Worm (Caenorhabditis elegans) whole organism, L2 larva: Measurements from ENCODE around the gene F22E5.6.
"Not testable (repeated sequence)": the region's sequence is repeated elsewhere in the genome, so short reads cannot be mapped to it uniquely, and the experiment has no call there.

Experiments
- C34F6.9 ChIP-seq: fragments of 150-350 bp; optimal IDR thresholded peaks from 2 replicates; lab custom pipeline; 2014; ENCODE audit warnings: missing biosample characterization, missing genetic modification characterization
- F13H6.1 ChIP-seq: sonication (generic microtip); optimal IDR thresholded peaks from 2 replicates; lab custom pipeline; 2016; ENCODE audit warnings: missing genetic modification characterization, missing compliant biosample characterization
- R02D3.7 ChIP-seq: fragments of 150-350 bp; optimal IDR thresholded peaks from 2 replicates; lab custom pipeline; 2014; ENCODE audit warnings: missing biosample characterization, missing genetic modification characterization
- Y55F3AM.14 ChIP-seq: fragments of 200-800 bp; sonication (Bioruptor generic); optimal IDR thresholded peaks from 2 replicates; lab custom pipeline; 2018; ENCODE audit warnings: mild to moderate bottlenecking, missing genetic modification characterization, missing compliant biosample characterization
- alr-1 ChIP-seq: fragments of 150-350 bp; optimal IDR thresholded peaks from 2 replicates; lab custom pipeline; 2014; ENCODE audit warnings: missing biosample characterization, missing genetic modification characterization
- ama-1 ChIP-seq: fragments of 150-350 bp; optimal IDR thresholded peaks from 2 replicates; lab custom pipeline; 2018; ENCODE audit warnings: inconsistent platforms
- blmp-1 ChIP-seq: sonication (generic microtip); optimal IDR thresholded peaks from 2 replicates; lab custom pipeline; 2017; ENCODE audit warnings: missing genetic modification characterization, mild to moderate bottlenecking, missing compliant biosample characterization, antibody characterized with exemption, moderate library complexity; ENCODE audit not compliant: insufficient read depth
- ceh-16 ChIP-seq: fragments of 150-350 bp; optimal IDR thresholded peaks from 2 replicates; lab custom pipeline; 2014; ENCODE audit warnings: missing biosample characterization, missing genetic modification characterization
- ceh-82 ChIP-seq: fragments of 150-350 bp; optimal IDR thresholded peaks from 2 replicates; lab custom pipeline; 2014; ENCODE audit warnings: missing biosample characterization, missing genetic modification characterization
- crh-2 ChIP-seq: sonication (generic microtip); optimal IDR thresholded peaks from 2 replicates; lab custom pipeline; 2017; ENCODE audit warnings: missing biosample characterization, missing genetic modification characterization
- dmd-4 ChIP-seq: sonication (generic microtip); optimal IDR thresholded peaks from 2 replicates; lab custom pipeline; 2017; ENCODE audit warnings: missing biosample characterization, missing genetic modification characterization
- elt-1 ChIP-seq: fragments of 150-350 bp; optimal IDR thresholded peaks from 2 replicates; lab custom pipeline; 2014; ENCODE audit warnings: missing biosample characterization, missing genetic modification characterization
- elt-3 ChIP-seq: sonication (generic microtip); optimal IDR thresholded peaks from 2 replicates; lab custom pipeline; 2017; ENCODE audit warnings: missing biosample characterization, missing genetic modification characterization
- fos-1 ChIP-seq: fragments of 150-350 bp; optimal IDR thresholded peaks from 2 replicates; lab custom pipeline; 2014; ENCODE audit warnings: missing biosample characterization, missing genetic modification characterization
- gmeb-1 ChIP-seq: fragments of 150-350 bp; optimal IDR thresholded peaks from 2 replicates; lab custom pipeline; 2014; ENCODE audit warnings: missing biosample characterization, missing genetic modification characterization
- lin-11 ChIP-seq: fragments of 150-350 bp; sonication (generic microtip); optimal IDR thresholded peaks from 2 replicates; lab custom pipeline; 2014; ENCODE audit warnings: missing biosample characterization, missing genetic modification characterization, inconsistent platforms, mixed read lengths
- lin-39 ChIP-seq: fragments of 150-350 bp; optimal IDR thresholded peaks from 2 replicates; lab custom pipeline; 2014; ENCODE audit warnings: missing biosample characterization, missing genetic modification reagents, missing genetic modification characterization
- mab-5 ChIP-seq: fragments of 150-350 bp; optimal IDR thresholded peaks from 2 replicates; lab custom pipeline; 2014; ENCODE audit warnings: missing biosample characterization, missing genetic modification characterization
- nhr-10 ChIP-seq: sonication (generic microtip); optimal IDR thresholded peaks from 2 replicates; lab custom pipeline; 2017; ENCODE audit warnings: missing biosample characterization, missing genetic modification characterization
- nhr-12 ChIP-seq: fragments of 150-350 bp; optimal IDR thresholded peaks from 2 replicates; lab custom pipeline; 2014; ENCODE audit warnings: missing biosample characterization, missing genetic modification characterization
- nhr-129 ChIP-seq: fragments of 150-350 bp; optimal IDR thresholded peaks from 2 replicates; lab custom pipeline; 2014; ENCODE audit warnings: missing biosample characterization, missing genetic modification characterization
- nhr-21 ChIP-seq: fragments of 150-350 bp; optimal IDR thresholded peaks from 2 replicates; lab custom pipeline; 2014; ENCODE audit warnings: missing biosample characterization, missing genetic modification characterization
- nhr-23 ChIP-seq: fragments of 150-350 bp; optimal IDR thresholded peaks from 2 replicates; lab custom pipeline; 2014; ENCODE audit warnings: missing biosample characterization, missing genetic modification reagents, missing genetic modification characterization
- nhr-6 ChIP-seq: fragments of 150-350 bp; optimal IDR thresholded peaks from 2 replicates; lab custom pipeline; 2014; ENCODE audit warnings: missing biosample characterization, missing genetic modification characterization
- peb-1 ChIP-seq: fragments of 150-350 bp; optimal IDR thresholded peaks from 2 replicates; lab custom pipeline; 2014; ENCODE audit warnings: missing biosample characterization, missing genetic modification characterization
- sem-4 ChIP-seq: fragments of 150-350 bp; optimal IDR thresholded peaks from 2 replicates; lab custom pipeline; 2014; ENCODE audit warnings: missing biosample characterization, missing genetic modification reagents, missing genetic modification characterization
- sma-3 ChIP-seq: sonication (generic microtip); optimal IDR thresholded peaks from 2 replicates; lab custom pipeline; 2016; ENCODE audit warnings: missing genetic modification reagents, missing genetic modification characterization, missing compliant biosample characterization
- sma-9 ChIP-seq, 2 experiments: fragments of 150-350 bp in 1 of 2; sonication (generic microtip) in 1 of 2; optimal IDR thresholded peaks; 2 replicates each; lab custom pipeline; 2014 to 2016; ENCODE audit warnings: missing genetic modification characterization in 2 of 2, mild to moderate bottlenecking in 1 of 2, missing biosample characterization in 1 of 2, missing compliant biosample characterization in 1 of 2, missing genetic modification reagents in 1 of 2, moderate library complexity in 1 of 2
- snpc-4 ChIP-seq: fragments of 150-350 bp; optimal IDR thresholded peaks from 2 replicates; lab custom pipeline; 2014; ENCODE audit warnings: missing biosample characterization, missing genetic modification characterization
- unc-39 ChIP-seq: fragments of 150-350 bp; optimal IDR thresholded peaks from 2 replicates; lab custom pipeline; 2014; ENCODE audit warnings: missing biosample characterization, missing genetic modification characterization
- unc-55 ChIP-seq: fragments of 150-350 bp; sonication (generic microtip); optimal IDR thresholded peaks from 3 replicates; lab custom pipeline; 2014; ENCODE audit warnings: missing biosample characterization, missing genetic modification reagents, missing genetic modification characterization
- unc-62 ChIP-seq: fragments of 150-350 bp; optimal IDR thresholded peaks from 2 replicates; lab custom pipeline; 2014; ENCODE audit warnings: missing biosample characterization, missing genetic modification reagents, missing genetic modification characterization
- ztf-11 ChIP-seq: sonication (generic microtip); optimal IDR thresholded peaks from 2 replicates; lab custom pipeline; 2017; ENCODE audit warnings: missing biosample characterization, missing genetic modification characterization
- ztf-4 ChIP-seq: fragments of 150-350 bp; optimal IDR thresholded peaks from 2 replicates; lab custom pipeline; 2014; ENCODE audit warnings: missing biosample characterization, missing genetic modification characterization

The F22E5.6 gene

DNA sequence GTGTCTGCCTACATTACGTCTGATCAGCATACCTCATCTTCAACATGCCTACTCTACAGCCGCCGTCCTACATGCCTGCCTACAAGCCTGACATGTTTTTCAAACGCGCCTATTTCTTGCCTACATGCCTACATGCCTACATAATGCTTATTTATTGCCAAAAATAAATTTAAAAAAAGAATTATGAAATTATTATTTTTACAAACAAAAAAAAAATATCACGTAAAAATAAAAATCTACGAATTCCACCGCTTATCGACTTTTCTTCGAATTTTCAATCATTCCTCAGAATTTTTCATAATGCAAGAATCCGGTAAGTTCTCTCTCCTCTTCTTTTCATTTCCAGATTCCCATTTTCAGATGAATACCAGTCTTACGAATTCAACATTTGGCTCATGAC is 27.2 kb upstream of the F22E5.6 start, which contains the start of gene D2062.5:
Gene D2062.5, plus strand, starts transcription at position 301 of the 400 bp plus-strand sequence.
- no peak for TF ChIP-seq blmp-1 (tag; lab: Kevin White, UChicago)

DNA sequence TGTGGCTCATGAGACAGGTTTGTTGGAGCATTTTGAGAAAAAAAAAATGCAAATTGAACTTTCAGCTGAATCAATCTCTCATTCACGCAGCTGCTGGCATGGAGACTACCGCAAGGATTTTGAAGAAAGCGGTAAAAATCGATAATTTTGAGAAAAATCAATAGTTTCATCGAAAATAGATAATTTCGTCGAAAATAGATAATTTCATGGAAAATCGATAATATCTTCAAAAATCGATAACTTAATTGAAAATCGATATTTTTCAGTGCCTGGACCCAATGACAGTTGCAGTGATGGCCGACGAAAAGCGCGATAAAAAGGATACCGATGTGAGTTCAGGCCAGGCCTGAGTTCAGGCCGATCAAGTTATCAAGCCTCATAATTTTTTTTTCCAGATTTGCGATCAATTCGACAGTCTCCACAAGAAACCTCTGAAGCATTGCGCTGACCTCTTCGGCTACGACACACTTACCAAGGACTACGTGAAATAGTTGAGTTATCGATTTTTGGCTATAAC is 26.6 kb upstream of the F22E5.6 start, which contains the start of gene D2062.4:
Gene D2062.4, plus strand, starts transcription at position 467 of the 517 bp plus-strand sequence.
- not testable (repeated sequence) for TF ChIP-seq lin-11 (tag; lab: Kevin White, UChicago); ztf-11; elt-3 (tag; lab: Kevin White, UChicago)

DNA sequence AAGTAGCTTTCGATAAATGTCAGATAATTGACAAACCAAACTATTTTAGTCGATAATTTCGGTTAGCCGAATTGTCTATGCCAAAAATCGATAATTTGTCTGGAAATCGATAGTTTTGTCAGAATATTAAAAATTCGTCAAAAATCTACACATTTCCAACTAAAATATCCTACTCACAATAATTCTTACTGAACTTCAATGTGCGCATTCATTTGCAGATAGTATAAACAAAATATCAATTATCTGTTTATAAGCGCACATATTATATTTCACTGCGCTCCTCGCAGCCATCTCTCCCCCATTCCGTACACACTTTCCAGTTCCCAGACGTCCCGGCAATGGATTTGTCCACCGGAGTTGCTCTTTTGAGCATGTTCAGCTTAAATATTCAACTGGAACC is 24.8 kb upstream of the F22E5.6 start, which contains the start of gene lgc-28:
Gene lgc-28, plus strand, starts transcription at position 301 of the 400 bp plus-strand sequence.
- TF ChIP-seq nhr-12 (tag; lab: Kevin White, UChicago), result no peak

ce11 chrII:2627154-2627799 is 22.4 kb upstream of the F22E5.6 start, which contains the start of gene sri-71:
Gene sri-71, plus strand, starts transcription at chrII:2627749.
- TF ChIP-seq unc-55 (GFP tag; lab: Kevin White, UChicago), result no peak
- no peak for TF ChIP-seq lin-39
- no peak for TF ChIP-seq sem-4 (tag; lab: Kevin White, UChicago)
- no peak for TF ChIP-seq ztf-4 (tag; lab: Kevin White, UChicago)
- no peak for TF ChIP-seq elt-3 (tag; lab: Kevin White, UChicago)
- no peak for TF ChIP-seq ceh-82 (tag; lab: Kevin White, UChicago)
- no peak for TF ChIP-seq nhr-21
- TF ChIP-seq elt-1, result no peak
- TF ChIP-seq sma-3 (GFP tag; lab: Kevin White, UChicago), result no peak
- no peak for TF ChIP-seq blmp-1 (tag; lab: Kevin White, UChicago)
- no peak for TF ChIP-seq Y55F3AM.14 (GFP tag; lab: Kevin White, UChicago)

DNA sequence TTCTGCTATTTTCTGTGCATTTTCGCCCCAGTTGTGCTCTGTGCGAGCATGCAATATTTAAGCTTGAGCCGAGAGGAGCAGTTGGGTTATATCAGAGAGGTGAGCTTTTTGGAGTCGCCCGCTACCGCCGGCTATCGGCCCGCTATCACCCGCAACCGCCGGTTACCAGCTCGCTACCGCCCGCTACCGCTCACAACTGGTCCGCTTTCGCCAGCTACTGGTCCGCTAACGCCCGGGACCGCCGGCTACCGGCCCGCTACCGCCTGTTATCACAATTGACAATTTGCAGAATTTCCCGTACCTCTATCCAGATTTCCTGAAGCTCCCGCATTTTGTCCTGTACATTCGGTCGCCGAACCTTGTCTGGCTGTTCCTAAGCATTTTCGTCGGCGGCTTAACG is 21.2 kb upstream of the F22E5.6 start:
- TF ChIP-seq gmeb-1 (tag; lab: Kevin White, UChicago), result no peak
- TF ChIP-seq nhr-12 (tag; lab: Kevin White, UChicago), result no peak
- no peak for TF ChIP-seq F13H6.1 (tag; lab: Kevin White, UChicago)
- TF ChIP-seq unc-39 (tag; lab: Kevin White, UChicago), result no peak
- no peak for TF ChIP-seq ama-1 (lab: Kevin White, UChicago)
- TF ChIP-seq C34F6.9 (tag; lab: Kevin White, UChicago), result no peak
- no peak for TF ChIP-seq elt-3 (tag; lab: Kevin White, UChicago)
- TF ChIP-seq ceh-82 (tag; lab: Kevin White, UChicago), result no peak
- TF ChIP-seq lin-39, result no peak
- no peak for TF ChIP-seq R02D3.7 (tag; lab: Kevin White, UChicago)
- no peak for TF ChIP-seq ceh-16 (tag; lab: Kevin White, UChicago)
- TF ChIP-seq fos-1, result no peak
- TF ChIP-seq nhr-6, result no peak
- TF ChIP-seq nhr-129 (tag; lab: Kevin White, UChicago), result no peak
- no peak for TF ChIP-seq nhr-10 (tag; lab: Kevin White, UChicago)
- TF ChIP-seq unc-55 (GFP tag; lab: Kevin White, UChicago), result no peak
- no peak for TF ChIP-seq alr-1 (tag; lab: Kevin White, UChicago)

DNA sequence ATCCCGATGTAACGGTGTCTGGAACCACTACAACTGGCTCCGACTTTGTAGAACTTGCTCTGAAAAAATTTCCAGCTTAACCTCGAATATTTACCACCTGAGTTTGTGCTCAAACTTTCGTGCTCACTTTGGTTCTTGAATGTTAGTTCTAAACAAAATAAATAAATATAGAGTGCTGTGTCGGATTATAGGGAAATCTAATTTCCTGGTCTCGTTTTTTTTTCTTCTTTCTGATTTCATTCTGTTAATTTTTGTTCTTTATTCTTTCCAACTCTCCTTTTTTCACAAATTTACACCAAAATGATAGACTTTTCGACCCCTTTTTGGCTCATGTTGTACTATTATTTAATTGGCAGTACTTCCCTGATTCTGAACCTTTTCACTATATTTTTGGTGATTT is 20.4 kb upstream of the F22E5.6 start, which contains the start of gene sri-37:
Gene sri-37, plus strand, starts transcription at position 301 of the 400 bp plus-strand sequence.
- no peak for TF ChIP-seq sma-9 (GFP tag; optimal IDR thresholded peaks at IDR 0.05; lab: Kevin White, UChicago)
- TF ChIP-seq sma-9 (tag; optimal IDR thresholded peaks at IDR 0.05; lab: Kevin White, UChicago), result no peak
- TF ChIP-seq dmd-4 (tag; lab: Kevin White, UChicago), result no peak
- TF ChIP-seq nhr-21, result no peak
- TF ChIP-seq nhr-6, result no peak
- no peak for TF ChIP-seq unc-62 (GFP tag; lab: Kevin White, UChicago)
- no peak for TF ChIP-seq nhr-129 (tag; lab: Kevin White, UChicago)
- no peak for TF ChIP-seq snpc-4
- no peak for TF ChIP-seq Y55F3AM.14 (GFP tag; lab: Kevin White, UChicago)
- TF ChIP-seq crh-2 (tag; lab: Kevin White, UChicago), result no peak
- TF ChIP-seq ztf-11, result no peak
- TF ChIP-seq lin-11 (tag; lab: Kevin White, UChicago), result no peak
- TF ChIP-seq ztf-4 (tag; lab: Kevin White, UChicago), result no peak
- no peak for TF ChIP-seq sem-4 (tag; lab: Kevin White, UChicago)
- no peak for TF ChIP-seq peb-1 (tag; lab: Kevin White, UChicago)
- no peak for TF ChIP-seq F13H6.1 (tag; lab: Kevin White, UChicago)
- TF ChIP-seq ama-1 (lab: Kevin White, UChicago), result no peak
- TF ChIP-seq mab-5 (tag; lab: Kevin White, UChicago), result no peak
- TF ChIP-seq blmp-1 (tag; lab: Kevin White, UChicago), result no peak
- TF ChIP-seq alr-1 (tag; lab: Kevin White, UChicago), result no peak
- TF ChIP-seq nhr-23 (tag; lab: Kevin White, UChicago), result no peak
